Fruit fly (Drosophila melanogaster) whole organism, embryonic: ENCODE measurements around the gene CG34408.

ENCODE experiments used
- CG10267 ChIP-seq: fragments of 200-800 bp; sonication (Bioruptor generic); optimal IDR thresholded peaks from 2 replicates; lab custom pipeline; 2018; ENCODE audit warnings: missing biosample characterization, mild to moderate bottlenecking, missing genetic modification characterization, moderate library complexity
- CG11247 ChIP-seq: fragments of 200-800 bp; sonication (Bioruptor generic); IDR thresholded peaks from 2 replicates; pipeline ENCODE4 v1.3.6; 2022; ENCODE audit warnings: missing biosample characterization, missing genetic modification characterization
- CG11504 ChIP-seq: fragments of 200-800 bp; sonication (Bioruptor generic); optimal IDR thresholded peaks from 3 replicates; lab custom pipeline; 2019; ENCODE audit warnings: missing biosample characterization, mild to moderate bottlenecking, missing genetic modification characterization, moderate library complexity
- CG12236 ChIP-seq: fragments of 200-800 bp; sonication (Bioruptor generic); optimal IDR thresholded peaks from 2 replicates; lab custom pipeline; 2016; ENCODE audit warnings: missing biosample characterization, missing genetic modification characterization
- CG12659 ChIP-seq: fragments of 200-800 bp; sonication (Bioruptor generic); optimal IDR thresholded peaks from 3 replicates; lab custom pipeline; 2017; ENCODE audit warnings: mild to moderate bottlenecking, missing biosample characterization, missing genetic modification reagents, missing genetic modification characterization
- CG13287 ChIP-seq: fragments of 200-800 bp; sonication (Bioruptor generic); IDR thresholded peaks from 2 replicates; pipeline ENCODE4 v1.3.6; 2022; ENCODE audit warnings: missing biosample characterization, missing genetic modification characterization; ENCODE audit not compliant: partially characterized antibody
- CG15514 ChIP-seq: fragments of 200-800 bp; sonication (Bioruptor generic); optimal IDR thresholded peaks from 3 replicates; lab custom pipeline; 2017; ENCODE audit warnings: missing biosample characterization, missing genetic modification characterization, mild to moderate bottlenecking, moderate library complexity, missing genetic modification reagents
- CG15601 ChIP-seq: fragments of 200-800 bp; sonication (Bioruptor generic); optimal IDR thresholded peaks from 3 replicates; lab custom pipeline; 2019; ENCODE audit warnings: missing biosample characterization, mild to moderate bottlenecking, missing genetic modification characterization, moderate library complexity
- CG2116 ChIP-seq: fragments of 200-800 bp; sonication (Bioruptor generic); optimal IDR thresholded peaks from 3 replicates; lab custom pipeline; 2018; ENCODE audit warnings: missing biosample characterization, mild to moderate bottlenecking, missing genetic modification characterization
- CG34376 ChIP-seq: fragments of 200-800 bp; sonication (Bioruptor generic); optimal IDR thresholded peaks from 2 replicates; lab custom pipeline; 2018; ENCODE audit warnings: missing biosample characterization, mild to moderate bottlenecking, missing genetic modification characterization
- CG43689 ChIP-seq: fragments of 200-800 bp; sonication (Bioruptor generic); IDR thresholded peaks from 2 replicates; pipeline ENCODE4 v1.3.6; 2022; ENCODE audit warnings: missing biosample characterization, missing genetic modification characterization
- CG4617 ChIP-seq: fragments of 200-800 bp; sonication (Bioruptor generic); optimal IDR thresholded peaks from 3 replicates; lab custom pipeline; 2016; ENCODE audit warnings: missing biosample characterization, missing genetic modification characterization, borderline replicate concordance
- Dll ChIP-seq: fragments of 200-800 bp; sonication (Bioruptor generic); IDR thresholded peaks from 4 replicates; pipeline ENCODE4 v1.3.6; 2022; ENCODE audit warnings: missing biosample characterization, missing genetic modification characterization; ENCODE audit not compliant: partially characterized antibody
- Dref ChIP-seq: fragments of 200-800 bp; sonication (Bioruptor generic); IDR thresholded peaks from 2 replicates; pipeline ENCODE4 v1.3.6; 2022; ENCODE audit warnings: missing biosample characterization, missing genetic modification characterization
- E2f2 ChIP-seq: fragments of 200-800 bp; sonication (Bioruptor generic); IDR thresholded peaks from 2 replicates; pipeline ENCODE4 v1.3.6; 2022; ENCODE audit warnings: missing biosample characterization, missing genetic modification characterization
- Gsc ChIP-seq: fragments of 200-800 bp; sonication (Bioruptor generic); IDR thresholded peaks from 2 replicates; pipeline ENCODE4 v1.3.6; 2022; ENCODE audit warnings: missing biosample characterization, missing genetic modification characterization
- HHEX ChIP-seq: fragments of 200-800 bp; sonication (Bioruptor generic); optimal IDR thresholded peaks from 3 replicates; lab custom pipeline; 2017; ENCODE audit warnings: missing biosample characterization, mild to moderate bottlenecking, missing genetic modification characterization, missing genetic modification reagents
- HLH4C ChIP-seq: fragments of 200-800 bp; sonication (Bioruptor generic); IDR thresholded peaks from 3 replicates; pipeline ENCODE4 v1.3.6; 2022; ENCODE audit warnings: missing biosample characterization, missing genetic modification characterization; ENCODE audit not compliant: partially characterized antibody
- Hey ChIP-seq: fragments of 200-800 bp; sonication (Bioruptor generic); optimal IDR thresholded peaks from 3 replicates; lab custom pipeline; 2018; ENCODE audit warnings: missing biosample characterization, mild to moderate bottlenecking, missing genetic modification characterization
- MBD-R2 ChIP-seq: fragments of 200-800 bp; sonication (Bioruptor generic); IDR thresholded peaks from 2 replicates; pipeline ENCODE4 v1.3.6; 2022; ENCODE audit warnings: missing biosample characterization, missing genetic modification characterization
- Max ChIP-seq: fragments of 200-800 bp; sonication (Bioruptor generic); optimal IDR thresholded peaks from 2 replicates; lab custom pipeline; 2016; ENCODE audit warnings: missing biosample characterization, mild to moderate bottlenecking, missing genetic modification characterization
- Myb ChIP-seq: fragments of 200-800 bp; sonication (Bioruptor generic); optimal IDR thresholded peaks from 2 replicates; lab custom pipeline; 2016; ENCODE audit warnings: missing biosample characterization, missing genetic modification characterization
- Opbp ChIP-seq: fragments of 200-800 bp; sonication (Bioruptor generic); IDR thresholded peaks from 3 replicates; pipeline ENCODE4 v1.3.6; 2022; ENCODE audit warnings: missing biosample characterization, missing genetic modification characterization; ENCODE audit not compliant: partially characterized antibody
- Scr ChIP-seq: fragments of 200-800 bp; sonication (Bioruptor generic); IDR thresholded peaks from 2 replicates; pipeline ENCODE4 v1.3.6; 2022; ENCODE audit warnings: missing biosample characterization, missing genetic modification characterization; ENCODE audit not compliant: partially characterized antibody
- Six4 ChIP-seq: fragments of 200-800 bp; sonication (Bioruptor generic); optimal IDR thresholded peaks from 2 replicates; lab custom pipeline; 2016; ENCODE audit warnings: missing biosample characterization, missing genetic modification characterization
- Sox100B ChIP-seq: fragments of 200-800 bp; sonication (Bioruptor generic); optimal IDR thresholded peaks from 3 replicates; lab custom pipeline; 2018; ENCODE audit warnings: missing biosample characterization, mild to moderate bottlenecking, missing genetic modification characterization
- Ssrp ChIP-seq: fragments of 200-800 bp; sonication (Bioruptor generic); optimal IDR thresholded peaks from 2 replicates; lab custom pipeline; 2018; ENCODE audit warnings: missing biosample characterization, mild to moderate bottlenecking, missing genetic modification characterization, moderate library complexity
- YL-1 ChIP-seq: fragments of 200-800 bp; sonication (Bioruptor generic); optimal IDR thresholded peaks from 3 replicates; lab custom pipeline; 2017; ENCODE audit warnings: missing biosample characterization, mild to moderate bottlenecking, missing genetic modification characterization
- amos ChIP-seq: fragments of 200-800 bp; sonication (Bioruptor generic); IDR thresholded peaks from 2 replicates; pipeline ENCODE4 v1.3.6; 2022; ENCODE audit warnings: missing biosample characterization, missing genetic modification characterization; ENCODE audit not compliant: partially characterized antibody
- chinmo ChIP-seq: fragments of 200-800 bp; sonication (Bioruptor generic); IDR thresholded peaks from 4 replicates; pipeline ENCODE4 v1.3.6; 2022; ENCODE audit warnings: missing biosample characterization, missing genetic modification characterization; ENCODE audit not compliant: partially characterized antibody
- crp ChIP-seq, 2 experiments: fragments of 200-800 bp; sonication (Bioruptor generic); optimal IDR thresholded peaks; 2 replicates in 1 of 2; 3 replicates in 1 of 2; lab custom pipeline; 2017; ENCODE audit warnings: missing biosample characterization in 2 of 2, missing genetic modification characterization in 2 of 2, mild to moderate bottlenecking in 1 of 2, moderate library complexity in 1 of 2
- da ChIP-seq: fragments of 200-800 bp; sonication (Bioruptor generic); optimal IDR thresholded peaks from 2 replicates; lab custom pipeline; 2016; ENCODE audit warnings: missing biosample characterization, missing genetic modification characterization
- dmrt99B ChIP-seq: fragments of 200-800 bp; sonication (Bioruptor generic); optimal IDR thresholded peaks from 2 replicates; lab custom pipeline; 2018; ENCODE audit warnings: missing biosample characterization, mild to moderate bottlenecking, missing genetic modification characterization, moderate library complexity
- fd64A ChIP-seq: fragments of 200-800 bp; sonication (Bioruptor generic); optimal IDR thresholded peaks from 3 replicates; lab custom pipeline; 2018; ENCODE audit warnings: missing biosample characterization, mild to moderate bottlenecking, missing genetic modification characterization
- hbn ChIP-seq: fragments of 200-800 bp; sonication (Bioruptor generic); IDR thresholded peaks from 2 replicates; pipeline ENCODE4 v1.3.6; 2022; ENCODE audit warnings: missing biosample characterization, missing genetic modification characterization; ENCODE audit not compliant: partially characterized antibody
- hth ChIP-seq: fragments of >200 bp; optimal IDR thresholded peaks from 2 replicates; lab custom pipeline; 2017; ENCODE audit warnings: inconsistent platforms
- klu ChIP-seq: fragments of 200-800 bp; sonication (Bioruptor generic); IDR thresholded peaks from 2 replicates; pipeline ENCODE4 v1.3.6; 2022; ENCODE audit warnings: missing biosample characterization, missing genetic modification characterization
- maf-S ChIP-seq: fragments of 200-800 bp; sonication (Bioruptor generic); optimal IDR thresholded peaks from 2 replicates; lab custom pipeline; 2016; ENCODE audit warnings: missing biosample characterization, missing genetic modification characterization
- nerfin-2 ChIP-seq: fragments of 200-800 bp; sonication (Bioruptor generic); IDR thresholded peaks from 2 replicates; pipeline ENCODE4 v1.3.6; 2022; ENCODE audit warnings: missing biosample characterization, missing genetic modification characterization; ENCODE audit not compliant: partially characterized antibody
- pb ChIP-seq: fragments of 200-800 bp; sonication (Bioruptor generic); optimal IDR thresholded peaks from 3 replicates; lab custom pipeline; 2016; ENCODE audit warnings: missing biosample characterization, missing genetic modification characterization
- phol ChIP-seq: fragments of 200-800 bp; sonication (Bioruptor generic); optimal IDR thresholded peaks from 3 replicates; lab custom pipeline; 2018; ENCODE audit warnings: missing biosample characterization, mild to moderate bottlenecking, missing genetic modification characterization, moderate library complexity
- pzg ChIP-seq: fragments of 200-800 bp; sonication (Bioruptor generic); optimal IDR thresholded peaks from 3 replicates; lab custom pipeline; 2018; ENCODE audit warnings: missing biosample characterization, mild to moderate bottlenecking, missing genetic modification characterization, moderate library complexity
- sd ChIP-seq: fragments of 200-800 bp; sonication (Bioruptor generic); optimal IDR thresholded peaks from 3 replicates; lab custom pipeline; 2018; ENCODE audit warnings: missing biosample characterization, mild to moderate bottlenecking, missing genetic modification characterization, moderate library complexity
- sob ChIP-seq: fragments of 200-800 bp; sonication (Bioruptor generic); IDR thresholded peaks from 2 replicates; pipeline ENCODE4 v1.3.6; 2022; ENCODE audit warnings: missing biosample characterization, missing genetic modification characterization
- sqz ChIP-seq: fragments of 200-800 bp; sonication (Bioruptor generic); optimal IDR thresholded peaks from 3 replicates; lab custom pipeline; 2018; ENCODE audit warnings: missing biosample characterization, mild to moderate bottlenecking, missing genetic modification characterization
- stwl ChIP-seq: fragments of 200-800 bp; sonication (Bioruptor generic); optimal IDR thresholded peaks from 3 replicates; lab custom pipeline; 2018; ENCODE audit warnings: missing biosample characterization, mild to moderate bottlenecking, missing genetic modification characterization, moderate library complexity
- unpg ChIP-seq: fragments of 200-800 bp; sonication (Bioruptor generic); optimal IDR thresholded peaks from 3 replicates; lab custom pipeline; 2018; ENCODE audit warnings: missing biosample characterization, mild to moderate bottlenecking, missing genetic modification characterization, moderate library complexity
- usp ChIP-seq: fragments of >200 bp; optimal IDR thresholded peaks from 2 replicates; lab custom pipeline; 2017; ENCODE audit warnings: missing biosample characterization, missing genetic modification characterization
- vvl ChIP-seq: fragments of 200-800 bp; sonication (Bioruptor generic); IDR thresholded peaks from 2 replicates; pipeline ENCODE4 v1.3.6; 2022; ENCODE audit warnings: missing biosample characterization, missing genetic modification characterization

The CG34408 gene

DNA sequence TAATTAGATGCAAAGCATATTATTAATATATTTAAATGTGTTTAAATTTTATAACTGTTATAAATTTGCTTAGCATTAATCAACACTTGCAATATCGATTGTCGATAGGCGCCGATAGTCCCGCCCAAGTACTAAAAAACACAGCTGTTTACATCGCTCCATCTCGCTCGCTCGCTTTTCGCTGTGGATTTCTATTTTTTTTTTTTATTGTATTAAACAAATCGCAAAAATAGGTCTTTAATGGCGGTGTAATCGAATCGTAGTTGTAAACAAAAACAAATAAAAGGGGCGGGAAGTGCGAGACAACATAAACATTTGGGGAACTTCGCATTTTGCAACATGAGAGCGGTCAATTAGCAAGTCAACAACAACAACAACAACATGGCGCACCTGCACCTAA is at the start of gene CG34408:
TSS of gene CG34408 (plus strand) at position 156 of the 400 bp plus-strand sequence.
- TF ChIP-seq sd (tag; lab: Kevin White, UChicago) (peak; percentile 65), Hey (tag; lab: Kevin White, UChicago) (no peak), MBD-R2 (GFP tag; lab: Robert Waterston, UW) (peak; percentile 45), HLH4C (GFP tag; lab: Robert Waterston, UW) (peak; percentile 42; the same call in 2 of the 3 replicates), HHEX (no peak), Opbp (peak; percentile 33; the same call in 1 of the 3 replicates), CG11247 (GFP tag; lab: Robert Waterston, UW) (no peak), CG12236 (GFP tag; lab: Kevin White, UChicago) (no peak), chinmo (GFP tag; lab: Robert Waterston, UW) (0 out of 4 replicates have a peak, but pooled peaks have one; percentile 8), Sox100B (no peak), fd64A (GFP tag; lab: Kevin White, UChicago) (no peak), Gsc (GFP tag; lab: Robert Waterston, UW) (no peak), YL-1 (GFP tag; lab: Kevin White, UChicago) (peak; percentile 83), phol (tag; lab: Kevin White, UChicago) (peak; percentile 48), CG15514 (GFP tag; lab: Kevin White, UChicago) (peak; percentile 20), CG10267 (tag; lab: Kevin White, UChicago) (peak; percentile 90), nerfin-2 (peak; percentile 36; the same call in 1 of the 2 replicates), CG13287 (GFP tag; lab: Robert Waterston, UW) (peak; percentile 62), klu (GFP tag; lab: Robert Waterston, UW) (no peak), Myb (GFP tag; lab: Kevin White, UChicago) (peak; percentile 67), hth (lab: Kevin White, UChicago) (no peak), usp (no peak), sqz (GFP tag; lab: Kevin White, UChicago) (peak; percentile 80), sob (GFP tag; lab: Robert Waterston, UW) (no peak), CG4617 (GFP tag; lab: Kevin White, UChicago) (peak; percentile 11), CG34376 (GFP tag; lab: Kevin White, UChicago) (no peak), Six4 (GFP tag; lab: Kevin White, UChicago) (no peak), Ssrp (tag; lab: Kevin White, UChicago) (no peak), pb (no peak), CG11504 (tag; lab: Kevin White, UChicago) (no peak), unpg (GFP tag; lab: Kevin White, UChicago) (no peak), CG2116 (GFP tag; lab: Kevin White, UChicago) (peak; percentile 32), CG12659 (peak; percentile 3), CG43689 (GFP tag; lab: Robert Waterston, UW) (no peak), CG15601 (no peak), Max (no peak), vvl (GFP tag; lab: Robert Waterston, UW) (0 out of 2 replicates have a peak, but pooled peaks have one; percentile 42), E2f2 (GFP tag; lab: Robert Waterston, UW) (peak; percentile 42; the same call in 1 of the 2 replicates), da (GFP tag; lab: Kevin White, UChicago) (no peak), Dll (GFP tag; lab: Robert Waterston, UW) (peak; percentile 46; the same call in 2 of the 4 replicates), amos (peak; percentile 44; the same call in 1 of the 2 replicates), Scr (GFP tag; lab: Robert Waterston, UW) (peak; percentile 20; the same call in 1 of the 2 replicates), hbn (GFP tag; lab: Robert Waterston, UW) (peak; percentile 34; the same call in 1 of the 2 replicates), maf-S (GFP tag; lab: Kevin White, UChicago) (no peak), dmrt99B (tag; lab: Kevin White, UChicago) (no peak), crp (GFP tag; optimal IDR thresholded peaks at IDR 0.05; lab: Kevin White, UChicago) (peak; percentile 17 to 83), stwl (tag; lab: Kevin White, UChicago) (peak; percentile 87), Dref (GFP tag; lab: Robert Waterston, UW) (peak; percentile 72), pzg (GFP tag; lab: Kevin White, UChicago) (peak; percentile 30)
